Fruit fly (Drosophila melanogaster) whole organism, adult: ENCODE measurements around the gene CG1983.

Experiments used
- CG1620 ChIP-seq: fragments of 200-800 bp; sonication (Bioruptor generic); optimal IDR thresholded peaks from 2 replicates; lab custom pipeline; 2016; ENCODE audit warnings: missing biosample characterization, missing genetic modification characterization
- CG33017 ChIP-seq: fragments of 200-800 bp; sonication (Bioruptor generic); optimal IDR thresholded peaks from 2 replicates; lab custom pipeline; 2018; ENCODE audit warnings: missing biosample characterization, mild to moderate bottlenecking, missing genetic modification characterization, moderate library complexity
- CG7045 ChIP-seq: fragments of 200-800 bp; sonication (Bioruptor generic); optimal IDR thresholded peaks from 2 replicates; lab custom pipeline; 2017; ENCODE audit warnings: missing biosample characterization, mild to moderate bottlenecking, missing genetic modification characterization
- Crg-1 ChIP-seq: fragments of 200-800 bp; sonication (Bioruptor generic); optimal IDR thresholded peaks from 2 replicates; lab custom pipeline; 2016; ENCODE audit warnings: missing biosample characterization, missing genetic modification characterization
- bab1 ChIP-seq: fragments of 200-800 bp; sonication (Bioruptor generic); optimal IDR thresholded peaks from 3 replicates; lab custom pipeline; 2019; ENCODE audit warnings: missing biosample characterization, mild to moderate bottlenecking, missing genetic modification characterization, moderate library complexity
- kay ChIP-seq: fragments of 200-800 bp; sonication (Bioruptor generic); peaks from one replicate; lab custom pipeline; 2016; ENCODE audit warnings: missing biosample characterization, missing genetic modification characterization, borderline replicate concordance

dm6 chr3R:30204004-30204603 lies 26.6 kb upstream of the CG1983 start:
- TF ChIP-seq Crg-1 (no peak), CG33017 (tag; lab: Kevin White, UChicago) (no peak), kay (no peak), CG1620 (GFP tag; lab: Kevin White, UChicago) (no peak), bab1 (no peak), CG7045 (GFP tag; lab: Kevin White, UChicago) (no peak)
